Worm (Caenorhabditis elegans): Measurements from ENCODE around the gene ZC239.17.
"Not testable (repeated sequence)": the region's sequence is repeated elsewhere in the genome, so short reads cannot be mapped to it uniquely, and the experiment has no call there.

The ZC239.17 gene

ce11 chrII:3196966-3197365, 28.7 kb downstream of the ZC239.17 start, which contains the start of gene gcy-15:
Gene gcy-15 (minus strand): TSS chrII:3197066.
- no peak for TF ChIP-seq lin-39 (tag; optimal IDR thresholded peaks at IDR 0.05)
- no peak for TF ChIP-seq nhr-11 (tag; optimal IDR thresholded peaks at IDR 0.05)
- TF ChIP-seq fkh-4 (tag; optimal IDR thresholded peaks at IDR 0.05; ENCODE audit: borderline replicate concordance) = no peak
- no peak for TF ChIP-seq nhr-28 (tag; optimal IDR thresholded peaks at IDR 0.05)
- TF ChIP-seq lin-35 (GFP tag; optimal IDR thresholded peaks at IDR 0.05) = no peak
- no peak for TF ChIP-seq swsn-7 (tag; optimal IDR thresholded peaks at IDR 0.05)
- TF ChIP-seq elt-2 (tag; optimal IDR thresholded peaks at IDR 0.05) = no peak
- no peak for TF ChIP-seq pax-3 (tag; optimal IDR thresholded peaks at IDR 0.05)
- TF ChIP-seq ceh-63 (GFP tag; optimal IDR thresholded peaks at IDR 0.05) = no peak
- TF ChIP-seq unc-98 (GFP tag; IDR thresholded peaks at IDR 0.05) = no peak
- no peak for TF ChIP-seq zip-4 (GFP tag; optimal IDR thresholded peaks at IDR 0.05)
- TF ChIP-seq unc-30 (tag; optimal IDR thresholded peaks at IDR 0.05) = no peak

- TF ChIP-seq vab-15 (tag; optimal IDR thresholded peaks at IDR 0.05) = no peak
- no peak for TF ChIP-seq rnt-1 (tag; optimal IDR thresholded peaks at IDR 0.05)
- no peak for TF ChIP-seq pax-3 (tag; optimal IDR thresholded peaks at IDR 0.05)
- TF ChIP-seq snu-23 (GFP tag; optimal IDR thresholded peaks at IDR 0.05) = no peak
- TF ChIP-seq efl-3 (GFP tag; optimal IDR thresholded peaks at IDR 0.05) = no peak
Measured at ce11 chrII:3195739-3196138, 29.9 kb downstream of the ZC239.17 start.

ce11 chrII:3191544-3191943, 34.1 kb downstream of the ZC239.17 start, which contains the start of gene Y27F2A.9:
Gene Y27F2A.9 (minus strand): TSS chrII:3191644.
- TF ChIP-seq nhr-11 (tag; optimal IDR thresholded peaks at IDR 0.05); unc-62 (GFP tag; optimal IDR thresholded peaks at IDR 0.05); nhr-77 (tag; optimal IDR thresholded peaks at IDR 0.05): not testable (repeated sequence)

- TF ChIP-seq nhr-47 (tag; optimal IDR thresholded peaks at IDR 0.05); elt-2 (tag; optimal IDR thresholded peaks at IDR 0.05); mab-9 (GFP tag; IDR thresholded peaks at IDR 0.05): not testable (repeated sequence)
Measured at ce11 chrII:3189038-3189437, 36.6 kb downstream of the ZC239.17 start, which contains the start of gene Y27F2A.11. Gene Y27F2A.11 (plus strand): TSS chrII:3189338.

ce11 chrII:3185848-3186247, 39.8 kb downstream of the ZC239.17 start:
- TF ChIP-seq dsc-1 (tag; optimal IDR thresholded peaks at IDR 0.05) (no peak), skn-1 (tag; optimal IDR thresholded peaks at IDR 0.05) (no peak), unc-62 (GFP tag; optimal IDR thresholded peaks at IDR 0.05) (no peak), fkh-4 (tag; optimal IDR thresholded peaks at IDR 0.05; ENCODE audit: borderline replicate concordance) (no peak), nhr-85 (tag) (no peak), egl-13 (tag; optimal IDR thresholded peaks at IDR 0.05) (no peak), F16B12.6 (tag; optimal IDR thresholded peaks at IDR 0.05) (no peak), elt-2 (tag; optimal IDR thresholded peaks at IDR 0.05) (no peak), lsy-2 (tag; optimal IDR thresholded peaks at IDR 0.05) (no peak), mdl-1 (tag; optimal IDR thresholded peaks at IDR 0.05) (no peak), pag-3 (tag; optimal IDR thresholded peaks at IDR 0.05; ENCODE audit: borderline replicate concordance, insufficient read depth) (no peak)

ce11 chrII:3184858-3185257, 40.8 kb downstream of the ZC239.17 start, which contains the start of gene sri-78:
Gene sri-78 (plus strand): TSS chrII:3185158.
- not testable (repeated sequence) for TF ChIP-seq alr-1 (tag; optimal IDR thresholded peaks at IDR 0.05; ENCODE audit: borderline replicate concordance); nhr-76 (tag; optimal IDR thresholded peaks at IDR 0.05); sptf-1 (tag; optimal IDR thresholded peaks at IDR 0.05)
